Fruit fly (Drosophila melanogaster): ENCODE measurements around the gene Hira.

Hira gene

DNA sequence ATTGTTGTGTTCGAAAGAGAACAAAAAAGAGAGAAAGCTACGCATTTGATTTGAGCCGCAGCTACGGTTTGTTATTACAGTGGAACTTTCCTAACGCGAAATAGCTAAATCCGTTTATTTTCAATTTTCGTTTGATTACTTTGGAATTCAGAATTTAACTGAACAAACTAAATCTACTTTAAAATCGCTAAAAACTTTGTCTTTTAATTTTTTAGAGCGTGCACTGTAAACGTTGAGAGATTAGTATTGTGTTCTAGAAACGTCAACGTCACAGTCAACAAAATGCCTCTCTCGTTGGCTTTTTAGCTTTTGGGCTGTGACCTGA, 29.2 kb upstream of the Hira start (continued):
- TF ChIP-seq sd (tag; optimal IDR thresholded peaks at IDR 0.05) (no peak), Asciz (GFP tag; optimal IDR thresholded peaks at IDR 0.05) (peak; percentile 62), Dfd (GFP tag; optimal IDR thresholded peaks at IDR 0.05) (no peak), CG15269 (tag; optimal IDR thresholded peaks at IDR 0.05) (peak; percentile 71), HLHmδ (GFP tag; optimal IDR thresholded peaks at IDR 0.05) (no peak), cad (GFP tag; optimal IDR thresholded peaks at IDR 0.05) (no peak), YL-1 (GFP tag; optimal IDR thresholded peaks at IDR 0.05) (no peak), cato (GFP tag; optimal IDR thresholded peaks at IDR 0.05; ENCODE audit: borderline replicate concordance) (no peak), grau (tag; optimal IDR thresholded peaks at IDR 0.05) (peak; percentile 97), Bgb (GFP tag; IDR thresholded peaks at IDR 0.05; ENCODE audit: partially characterized antibody) (no peak), Sry-δ (GFP tag; optimal IDR thresholded peaks at IDR 0.05) (peak; percentile 19), pros (GFP tag; optimal IDR thresholded peaks at IDR 0.05) (no peak), Rfx (GFP tag; IDR thresholded peaks at IDR 0.05) (peak; percentile 84), CG42726 (GFP tag; IDR thresholded peaks at IDR 0.05; ENCODE audit: partially characterized antibody) (no peak), Gsc (GFP tag; IDR thresholded peaks at IDR 0.05) (no peak), sisA (GFP tag; IDR thresholded peaks at IDR 0.05) (peak; percentile 70), fd64A (GFP tag; optimal IDR thresholded peaks at IDR 0.05) (no peak), gcm (GFP tag; optimal IDR thresholded peaks at IDR 0.05) (peak; percentile 24), Trl (optimal IDR thresholded peaks at IDR 0.05) (no peak), Trl (GFP tag; optimal IDR thresholded peaks at IDR 0.05) (peak; percentile 21), cwo (GFP tag; optimal IDR thresholded peaks at IDR 0.05) (peak; percentile 61), MESR4 (GFP tag; optimal IDR thresholded peaks at IDR 0.05) (no peak), ro (GFP tag; IDR thresholded peaks at IDR 0.05) (no peak), esg (GFP tag; conservative IDR thresholded peaks at IDR 0.05) (peak; percentile 70), sr (GFP tag; IDR thresholded peaks at IDR 0.05) (peak; percentile 6; the same call in 1 of the 3 replicates), CG4617 (GFP tag; optimal IDR thresholded peaks at IDR 0.05; ENCODE audit: borderline replicate concordance) (no peak), CG8290 (GFP tag; optimal IDR thresholded peaks at IDR 0.05) (no peak), CG8290 (tag; optimal IDR thresholded peaks at IDR 0.05) (peak in 1 of 2 experiments; percentile 77), Rx (GFP tag; IDR thresholded peaks at IDR 0.05) (peak; percentile 55), BEAF-32 (GFP tag; optimal IDR thresholded peaks at IDR 0.05) (no peak), CG10209 (GFP tag; optimal IDR thresholded peaks at IDR 0.05) (peak; percentile 57), ap (GFP tag; IDR thresholded peaks at IDR 0.05) (0 out of 2 replicates have a peak, but pooled peaks have one; percentile 18), CG7987 (GFP tag; optimal IDR thresholded peaks at IDR 0.05) (no peak), gem (tag; optimal IDR thresholded peaks at IDR 0.05) (peak; percentile 82), CrebB (tag; optimal IDR thresholded peaks at IDR 0.05) (peak; percentile 34), CG4360 (GFP tag; IDR thresholded peaks at IDR 0.05) (no peak; the same call in 1 of the 2 replicates), CG7556 (GFP tag; optimal IDR thresholded peaks at IDR 0.05) (peak; percentile 44), CG7271 (tag; optimal IDR thresholded peaks at IDR 0.05) (no peak), MTF-1 (GFP tag; optimal IDR thresholded peaks at IDR 0.05; ENCODE audit: borderline replicate concordance) (no peak), Bdp1 (GFP tag; optimal IDR thresholded peaks at IDR 0.05) (no peak), CG8924 (tag; optimal IDR thresholded peaks at IDR 0.05) (peak; percentile 57), cas (GFP tag; IDR thresholded peaks at IDR 0.05) (peak; percentile 44; the same call in 1 of the 2 replicates), NC2β (GFP tag; optimal IDR thresholded peaks at IDR 0.05) (no peak), CG13624 (GFP tag; optimal IDR thresholded peaks at IDR 0.05) (peak; percentile 47), Nf-YA (GFP tag; IDR thresholded peaks at IDR 0.05) (peak; percentile 50), chm (GFP tag; IDR thresholded peaks at IDR 0.05) (peak; percentile 89), CG6813 (GFP tag; optimal IDR thresholded peaks at IDR 0.05) (no peak), Xrp1 (GFP tag; IDR thresholded peaks at IDR 0.05) (peak; percentile 81), Usf (GFP tag; optimal IDR thresholded peaks at IDR 0.05) (no peak), pnt (GFP tag; optimal IDR thresholded peaks at IDR 0.05) (peak; percentile 41), Hmx (GFP tag; optimal IDR thresholded peaks at IDR 0.05) (no peak), Lhr (GFP tag; optimal IDR thresholded peaks at IDR 0.05) (no peak)
